1 fruit fly cellular context compared by ENCODE assay signal in the genomic region with DNA sequence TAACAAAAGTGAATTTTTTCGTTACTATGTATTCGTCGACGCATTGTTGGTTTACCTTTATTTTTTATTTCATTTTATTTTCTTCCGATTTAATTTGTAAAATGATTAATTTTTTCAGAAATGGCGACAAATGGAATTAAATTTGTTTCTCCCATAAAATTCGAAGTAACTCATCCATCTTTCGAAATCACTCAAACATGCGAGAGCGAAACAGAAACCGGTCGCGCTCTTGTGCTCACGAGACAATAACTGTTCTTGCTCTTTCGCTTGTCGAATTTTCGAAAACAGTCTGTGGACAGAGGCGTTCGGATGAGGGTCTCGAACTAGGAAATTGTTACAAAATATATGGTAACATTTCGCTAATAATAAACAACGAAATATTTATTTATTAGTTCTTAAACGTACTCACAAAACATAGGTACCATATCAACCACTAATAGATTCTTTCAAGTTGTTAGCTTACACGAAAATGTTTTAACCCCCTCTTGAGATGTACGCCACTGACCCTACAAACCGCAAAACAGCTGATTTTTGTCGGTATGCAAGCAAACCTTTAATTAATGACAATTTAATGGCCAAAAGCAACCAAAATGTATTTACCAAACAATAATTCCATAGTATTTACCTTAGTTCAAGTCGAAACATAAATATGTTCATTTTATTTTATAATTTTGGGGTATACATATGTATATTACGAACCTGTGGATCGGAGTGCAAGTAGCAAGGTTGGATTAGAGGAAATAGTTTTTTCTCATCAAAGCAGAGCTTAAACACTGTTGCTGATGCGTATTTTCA.
TF ChIP-seq lines count a peak whose summit lies in the region.

No protein-coding gene starts in this region.

TF ChIP-seq in whole organism, embryonic, 481 proteins besides CTCF, POLR2A, EP300 and RAD21 (continued from another document and continues in another):
- peak; percentile 94 for TF ChIP-seq org-1 (GFP tag; optimal IDR thresholded peaks at IDR 0.05; lab: Kevin White, UChicago)
- TF ChIP-seq tgo (GFP tag; IDR thresholded peaks at IDR 0.05; lab: Robert Waterston, UW) = peak; percentile 97
- TF ChIP-seq Hey (tag; optimal IDR thresholded peaks at IDR 0.05; lab: Kevin White, UChicago) = peak; percentile 86
- TF ChIP-seq Dip2 (GFP tag; IDR thresholded peaks at IDR 0.05; lab: Robert Waterston, UW) = peak; percentile 61
- peak; percentile 98 for TF ChIP-seq CG15269 (tag; optimal IDR thresholded peaks at IDR 0.05; lab: Kevin White, UChicago)
- peak; percentile 96 for TF ChIP-seq Dek (tag; optimal IDR thresholded peaks at IDR 0.05; lab: Kevin White, UChicago)
- peak; percentile 95 for TF ChIP-seq schlank (tag; optimal IDR thresholded peaks at IDR 0.05; lab: Kevin White, UChicago)
- peak; percentile 93 for TF ChIP-seq CG15011 (GFP tag; optimal IDR thresholded peaks at IDR 0.05; lab: Kevin White, UChicago)
- TF ChIP-seq ftz-f1 (GFP tag; optimal IDR thresholded peaks at IDR 0.05; lab: Kevin White, UChicago) = peak; percentile 67
- TF ChIP-seq repo (GFP tag; optimal IDR thresholded peaks at IDR 0.05; lab: Kevin White, UChicago) = peak; percentile 93
- peak; percentile 98 for TF ChIP-seq CG3847 (GFP tag; IDR thresholded peaks at IDR 0.05; lab: Robert Waterston, UW)
- TF ChIP-seq CG2116 (GFP tag; optimal IDR thresholded peaks at IDR 0.05; lab: Kevin White, UChicago) = peak; percentile 79
- TF ChIP-seq CG12155 (GFP tag; optimal IDR thresholded peaks at IDR 0.05; lab: Kevin White, UChicago) = peak; percentile 95
- peak; percentile 98 for TF ChIP-seq Fer3 (tag; optimal IDR thresholded peaks at IDR 0.05; lab: Kevin White, UChicago)
- no peak for TF ChIP-seq CG2129 (GFP tag; IDR thresholded peaks at IDR 0.05; lab: Robert Waterston, UW; ENCODE audit: partially characterized antibody)
- peak; percentile 98 for TF ChIP-seq nmo (GFP tag; optimal IDR thresholded peaks at IDR 0.05; lab: Kevin White, UChicago)
- peak; percentile 92 for TF ChIP-seq CG3838 (GFP tag; optimal IDR thresholded peaks at IDR 0.05; lab: Kevin White, UChicago)
- TF ChIP-seq Usf (GFP tag; optimal IDR thresholded peaks at IDR 0.05; lab: Kevin White, UChicago) = peak; percentile 97
- peak; percentile 96 for TF ChIP-seq esg (GFP tag; conservative IDR thresholded peaks at IDR 0.05; lab: Robert Waterston, UW)
- TF ChIP-seq Hr51 (GFP tag; optimal IDR thresholded peaks at IDR 0.05; lab: Kevin White, UChicago) = peak; percentile 97
- peak; percentile 90 for TF ChIP-seq Lim3 (GFP tag; IDR thresholded peaks at IDR 0.05; lab: Robert Waterston, UW)
- peak; percentile 93 for TF ChIP-seq gsb (GFP tag; IDR thresholded peaks at IDR 0.05; lab: Robert Waterston, UW)
- peak; percentile 89 for TF ChIP-seq Poxn (GFP tag; IDR thresholded peaks at IDR 0.05; lab: Robert Waterston, UW)
- peak; percentile 87 for TF ChIP-seq CG5180 (GFP tag; optimal IDR thresholded peaks at IDR 0.05; lab: Kevin White, UChicago)
- TF ChIP-seq CG32772 (GFP tag; IDR thresholded peaks at IDR 0.05; lab: Robert Waterston, UW) = peak; percentile 97
- TF ChIP-seq Drgx (GFP tag; IDR thresholded peaks at IDR 0.05; lab: Robert Waterston, UW) = peak; percentile 97
- peak; percentile 97 for TF ChIP-seq CG14710 (tag; optimal IDR thresholded peaks at IDR 0.05; lab: Kevin White, UChicago)
- TF ChIP-seq CG30403 (GFP tag; optimal IDR thresholded peaks at IDR 0.05; lab: Kevin White, UChicago) = peak; percentile 99
- TF ChIP-seq CG9727 (GFP tag; optimal IDR thresholded peaks at IDR 0.05; lab: Kevin White, UChicago) = peak; percentile 98
- no peak for TF ChIP-seq Opbp (GFP tag; IDR thresholded peaks at IDR 0.05; lab: Robert Waterston, UW; ENCODE audit: partially characterized antibody)
- peak; percentile 95 for TF ChIP-seq CG12236 (GFP tag; optimal IDR thresholded peaks at IDR 0.05; lab: Kevin White, UChicago)
- peak; percentile 91 for TF ChIP-seq Lhr (GFP tag; optimal IDR thresholded peaks at IDR 0.05; lab: Kevin White, UChicago)
- TF ChIP-seq so (GFP tag; IDR thresholded peaks at IDR 0.05; lab: Robert Waterston, UW) = peak; percentile 98; the same call in 2 of the 3 replicates
- TF ChIP-seq slbo (GFP tag; IDR thresholded peaks at IDR 0.05; lab: Robert Waterston, UW) = peak; percentile 98
- peak; percentile 94 for TF ChIP-seq CG2875 (GFP tag; optimal IDR thresholded peaks at IDR 0.05; lab: Kevin White, UChicago)
- peak; percentile 93 for TF ChIP-seq CG10267 (tag; optimal IDR thresholded peaks at IDR 0.05; lab: Kevin White, UChicago)
- TF ChIP-seq ranshi (GFP tag; IDR thresholded peaks at IDR 0.05; lab: Robert Waterston, UW) = peak; percentile 97
- TF ChIP-seq Oli (tag; optimal IDR thresholded peaks at IDR 0.05; lab: Kevin White, UChicago) = peak; percentile 98
- TF ChIP-seq Bgb (GFP tag; IDR thresholded peaks at IDR 0.05; lab: Robert Waterston, UW; ENCODE audit: partially characterized antibody) = no peak
- TF ChIP-seq CG5245 (GFP tag; optimal IDR thresholded peaks at IDR 0.05; lab: Kevin White, UChicago) = peak; percentile 94
- peak; percentile 91 for TF ChIP-seq Ravus (GFP tag; IDR thresholded peaks at IDR 0.05; lab: Robert Waterston, UW)
- peak; percentile 85 for TF ChIP-seq CG2199 (GFP tag; IDR thresholded peaks at IDR 0.05; lab: Robert Waterston, UW)
- TF ChIP-seq CG17385 (GFP tag; optimal IDR thresholded peaks at IDR 0.05; lab: Kevin White, UChicago) = peak; percentile 94
- TF ChIP-seq CG14667 (GFP tag; IDR thresholded peaks at IDR 0.05; lab: Robert Waterston, UW) = peak; percentile 96
- TF ChIP-seq dm (GFP tag; optimal IDR thresholded peaks at IDR 0.05; lab: Kevin White, UChicago) = peak; percentile 90
- peak; percentile 97 for TF ChIP-seq CG1233 (GFP tag; optimal IDR thresholded peaks at IDR 0.05; lab: Kevin White, UChicago)
- TF ChIP-seq Ets97D (GFP tag; optimal IDR thresholded peaks at IDR 0.05; lab: Kevin White, UChicago) = peak; percentile 89
- TF ChIP-seq lilli (GFP tag; optimal IDR thresholded peaks at IDR 0.05; lab: Kevin White, UChicago) = peak; percentile 99
- peak; percentile 95 for TF ChIP-seq slou (GFP tag; optimal IDR thresholded peaks at IDR 0.05; lab: Kevin White, UChicago)
- TF ChIP-seq Adf1 (GFP tag; IDR thresholded peaks at IDR 0.05; lab: Robert Waterston, UW) = peak; percentile 85
- TF ChIP-seq crc (GFP tag; optimal IDR thresholded peaks at IDR 0.05; lab: Kevin White, UChicago) = peak; percentile 94
- peak; percentile 97 for TF ChIP-seq Antp (GFP tag; optimal IDR thresholded peaks at IDR 0.05; lab: Kevin White, UChicago)
- TF ChIP-seq Atf3 (GFP tag; optimal IDR thresholded peaks at IDR 0.05; lab: Kevin White, UChicago) = peak; percentile 94
- TF ChIP-seq HLH4C (GFP tag; IDR thresholded peaks at IDR 0.05; lab: Robert Waterston, UW; ENCODE audit: partially characterized antibody) = no peak
- peak; percentile 94 for TF ChIP-seq otp (GFP tag; IDR thresholded peaks at IDR 0.05; lab: Robert Waterston, UW)
- peak; percentile 96 for TF ChIP-seq CG4820 (GFP tag; optimal IDR thresholded peaks at IDR 0.05; lab: Kevin White, UChicago)
- peak; percentile 99 for TF ChIP-seq sens (GFP tag; lab: Kevin White, UChicago)
- peak; percentile 71 for TF ChIP-seq pfk (GFP tag; optimal IDR thresholded peaks at IDR 0.05; lab: Kevin White, UChicago)
- TF ChIP-seq CG6813 (GFP tag; optimal IDR thresholded peaks at IDR 0.05; lab: Kevin White, UChicago) = peak; percentile 96
- no peak; the same call in 1 of the 2 replicates for TF ChIP-seq dan (GFP tag; IDR thresholded peaks at IDR 0.05; lab: Robert Waterston, UW)
- peak; percentile 89 for TF ChIP-seq CG43689 (GFP tag; IDR thresholded peaks at IDR 0.05; lab: Robert Waterston, UW)
- peak; percentile 88 for TF ChIP-seq CkIIα-i1 (GFP tag; IDR thresholded peaks at IDR 0.05; lab: Robert Waterston, UW)
- peak; percentile 95 for TF ChIP-seq H15 (GFP tag; IDR thresholded peaks at IDR 0.05; lab: Robert Waterston, UW)
- peak; percentile 94 for TF ChIP-seq ewg (GFP tag; optimal IDR thresholded peaks at IDR 0.05; lab: Kevin White, UChicago)
- TF ChIP-seq lov (optimal IDR thresholded peaks at IDR 0.05; lab: Kevin White, UChicago) = no peak
- peak; percentile 96 for TF ChIP-seq lov (GFP tag; IDR thresholded peaks at IDR 0.05; lab: Robert Waterston, UW)
- TF ChIP-seq ara (GFP tag; IDR thresholded peaks at IDR 0.05; lab: Robert Waterston, UW) = peak; percentile 98
- peak; percentile 97 for TF ChIP-seq CG18619 (GFP tag; optimal IDR thresholded peaks at IDR 0.05; lab: Kevin White, UChicago)
- TF ChIP-seq pan (optimal IDR thresholded peaks at IDR 0.05; lab: Kevin White, UChicago) = no peak
- TF ChIP-seq pan (GFP tag; optimal IDR thresholded peaks at IDR 0.05 in 1 of 2, IDR thresholded peaks at IDR 0.05 in 1 of 2) = peak in 1 of 2 experiments; percentile 98
- peak; percentile 94 for TF ChIP-seq Optix (GFP tag; IDR thresholded peaks at IDR 0.05; lab: Robert Waterston, UW)
- 0 out of 2 replicates have a peak, but pooled peaks have one; percentile 21 for TF ChIP-seq sna (GFP tag; IDR thresholded peaks at IDR 0.05; lab: Robert Waterston, UW; ENCODE audit: partially characterized antibody)
- peak; percentile 95 for TF ChIP-seq Awh (GFP tag; IDR thresholded peaks at IDR 0.05; lab: Robert Waterston, UW)
- TF ChIP-seq Vsx1 (GFP tag; optimal IDR thresholded peaks at IDR 0.05; lab: Kevin White, UChicago) = peak; percentile 90
- peak; percentile 91 for TF ChIP-seq CG7271 (tag; optimal IDR thresholded peaks at IDR 0.05; lab: Kevin White, UChicago)
- TF ChIP-seq CG12071 (GFP tag; optimal IDR thresholded peaks at IDR 0.05; lab: Kevin White, UChicago) = peak; percentile 97
- no peak for TF ChIP-seq CG14860 (GFP tag; IDR thresholded peaks at IDR 0.05; lab: Robert Waterston, UW; ENCODE audit: partially characterized antibody)
- peak; percentile 89 for TF ChIP-seq CG1024 (GFP tag; IDR thresholded peaks at IDR 0.05; lab: Robert Waterston, UW)
- peak; percentile 95 for TF ChIP-seq CG1529 (GFP tag; optimal IDR thresholded peaks at IDR 0.05; lab: Kevin White, UChicago)
- peak; percentile 85 for TF ChIP-seq Nf-YB (GFP tag; optimal IDR thresholded peaks at IDR 0.05; lab: Kevin White, UChicago)
- no peak for TF ChIP-seq pita (GFP tag; optimal IDR thresholded peaks at IDR 0.05; lab: Kevin White, UChicago)
- TF ChIP-seq CG10366 (GFP tag; IDR thresholded peaks at IDR 0.05; lab: Robert Waterston, UW) = peak; percentile 97
- peak; percentile 95 for TF ChIP-seq BtbVII (GFP tag; optimal IDR thresholded peaks at IDR 0.05; lab: Kevin White, UChicago)
- peak; percentile 95 for TF ChIP-seq ATbp (GFP tag; optimal IDR thresholded peaks at IDR 0.05; lab: Kevin White, UChicago)
- TF ChIP-seq Xbp1 (GFP tag; optimal IDR thresholded peaks at IDR 0.05; lab: Kevin White, UChicago) = peak; percentile 98
- peak; percentile 94 for TF ChIP-seq emc (GFP tag; optimal IDR thresholded peaks at IDR 0.05; lab: Kevin White, UChicago)
- TF ChIP-seq Myb (GFP tag; optimal IDR thresholded peaks at IDR 0.05; lab: Kevin White, UChicago) = peak; percentile 79
- TF ChIP-seq CG17328 (GFP tag; IDR thresholded peaks at IDR 0.05; lab: Robert Waterston, UW) = peak; percentile 98
- TF ChIP-seq Neu2 (GFP tag; optimal IDR thresholded peaks at IDR 0.05; lab: Kevin White, UChicago; ENCODE audit: borderline replicate concordance) = peak; percentile 76
- TF ChIP-seq kay (GFP tag; optimal IDR thresholded peaks at IDR 0.05; lab: Kevin White, UChicago) = peak; percentile 89
- peak; percentile 95 for TF ChIP-seq klu (GFP tag; IDR thresholded peaks at IDR 0.05; lab: Robert Waterston, UW)
- peak; percentile 94 for TF ChIP-seq CG1792 (GFP tag; optimal IDR thresholded peaks at IDR 0.05; lab: Kevin White, UChicago)
- TF ChIP-seq sr (GFP tag; IDR thresholded peaks at IDR 0.05; lab: Robert Waterston, UW) = no peak; the same call in 2 of the 3 replicates
- TF ChIP-seq sens-2 (GFP tag; IDR thresholded peaks at IDR 0.05; lab: Robert Waterston, UW) = peak; percentile 96
- peak; percentile 98 for TF ChIP-seq chn (GFP tag; optimal IDR thresholded peaks at IDR 0.05; lab: Kevin White, UChicago)
- peak; percentile 78 for TF ChIP-seq CG14965 (GFP tag; optimal IDR thresholded peaks at IDR 0.05; lab: Kevin White, UChicago; ENCODE audit: borderline replicate concordance)
- peak; percentile 96 for TF ChIP-seq Asciz (GFP tag; optimal IDR thresholded peaks at IDR 0.05; lab: Kevin White, UChicago)
- peak; percentile 88 for TF ChIP-seq TFAM (GFP tag; optimal IDR thresholded peaks at IDR 0.05; lab: Kevin White, UChicago)
- TF ChIP-seq Spps (tag; optimal IDR thresholded peaks at IDR 0.05; lab: Kevin White, UChicago) = peak; percentile 96
- TF ChIP-seq hb (GFP tag; IDR thresholded peaks at IDR 0.05; lab: Robert Waterston, UW; ENCODE audit: partially characterized antibody) = no peak
- peak; percentile 94 for TF ChIP-seq eyg (GFP tag; optimal IDR thresholded peaks at IDR 0.05; lab: Kevin White, UChicago)
- TF ChIP-seq tll (GFP tag; optimal IDR thresholded peaks at IDR 0.05; lab: Kevin White, UChicago) = peak in 1 of 2 experiments; percentile 65
- TF ChIP-seq tap (tag; optimal IDR thresholded peaks at IDR 0.05; lab: Kevin White, UChicago) = peak; percentile 98
- peak; percentile 99 for TF ChIP-seq unpg (GFP tag; optimal IDR thresholded peaks at IDR 0.05; lab: Kevin White, UChicago)
- peak; percentile 95 for TF ChIP-seq Bteb2 (GFP tag; optimal IDR thresholded peaks at IDR 0.05; lab: Kevin White, UChicago)
- TF ChIP-seq CG7963 (GFP tag; IDR thresholded peaks at IDR 0.05; lab: Robert Waterston, UW; ENCODE audit: partially characterized antibody) = no peak
- TF ChIP-seq wor (GFP tag; IDR thresholded peaks at IDR 0.05; lab: Robert Waterston, UW) = peak; percentile 94
- TF ChIP-seq Dip3 (GFP tag; optimal IDR thresholded peaks at IDR 0.05; lab: Kevin White, UChicago) = peak; percentile 96
- TF ChIP-seq Hsf (GFP tag; optimal IDR thresholded peaks at IDR 0.05; lab: Kevin White, UChicago) = peak; percentile 98
- peak; percentile 94 for TF ChIP-seq luna (GFP tag; optimal IDR thresholded peaks at IDR 0.05; lab: Kevin White, UChicago)
- TF ChIP-seq CG6175 (GFP tag; IDR thresholded peaks at IDR 0.05; lab: Robert Waterston, UW) = no peak; the same call in 1 of the 3 replicates
- TF ChIP-seq D19B (GFP tag; optimal IDR thresholded peaks at IDR 0.05; lab: Kevin White, UChicago) = peak; percentile 92
- TF ChIP-seq D (optimal IDR thresholded peaks at IDR 0.05; lab: Kevin White, UChicago) = no peak
- peak; percentile 95 for TF ChIP-seq D (GFP tag; optimal IDR thresholded peaks at IDR 0.05; lab: Kevin White, UChicago)
- peak; percentile 98 for TF ChIP-seq lab (GFP tag; optimal IDR thresholded peaks at IDR 0.05; lab: Kevin White, UChicago)
- no peak for TF ChIP-seq mld (GFP tag; IDR thresholded peaks at IDR 0.05; lab: Robert Waterston, UW; ENCODE audit: partially characterized antibody)
- TF ChIP-seq Scr (GFP tag; IDR thresholded peaks at IDR 0.05; lab: Robert Waterston, UW; ENCODE audit: partially characterized antibody) = 0 out of 2 replicates have a peak, but pooled peaks have one; percentile 23
- TF ChIP-seq CG11695 (GFP tag; IDR thresholded peaks at IDR 0.05; lab: Robert Waterston, UW) = peak; percentile 97
- TF ChIP-seq CG4617 (GFP tag; optimal IDR thresholded peaks at IDR 0.05; lab: Kevin White, UChicago; ENCODE audit: borderline replicate concordance) = peak; percentile 93
